Fruit fly (Drosophila melanogaster): ENCODE measurements around the gene CG15537.

Gene CG15537

dm6 chr3R:30453236-30453635 lies 9.8 kb upstream of the CG15537 start:
- TF ChIP-seq gl (tag; optimal IDR thresholded peaks at IDR 0.05) = no peak
- no peak for TF ChIP-seq CG4496 (GFP tag; IDR thresholded peaks at IDR 0.05)
- no peak for TF ChIP-seq EcR (GFP tag; optimal IDR thresholded peaks at IDR 0.05)
- no peak for TF ChIP-seq CG8301 (tag; optimal IDR thresholded peaks at IDR 0.05)
- TF ChIP-seq Pif1A (GFP tag; optimal IDR thresholded peaks at IDR 0.05) = no peak
- no peak for TF ChIP-seq rn (GFP tag; IDR thresholded peaks at IDR 0.05)
- TF ChIP-seq CG14655 (GFP tag; optimal IDR thresholded peaks at IDR 0.05) = no peak
- no peak for TF ChIP-seq D1 (tag; optimal IDR thresholded peaks at IDR 0.05)
- TF ChIP-seq fd96Ca (GFP tag; IDR thresholded peaks at IDR 0.05) = no peak
- TF ChIP-seq Snoo (tag; optimal IDR thresholded peaks at IDR 0.05) = no peak
- TF ChIP-seq CG13204 (GFP tag; optimal IDR thresholded peaks at IDR 0.05) = no peak
- TF ChIP-seq Pif1B (GFP tag; optimal IDR thresholded peaks at IDR 0.05) = no peak
- TF ChIP-seq CG9948 (tag; optimal IDR thresholded peaks at IDR 0.05) = no peak
- no peak for TF ChIP-seq CG8159 (tag; optimal IDR thresholded peaks at IDR 0.05)

- TF ChIP-seq EcR (GFP tag; optimal IDR thresholded peaks at IDR 0.05) (peak; percentile 27), Snoo (tag; optimal IDR thresholded peaks at IDR 0.05) (no peak)
Observed at dm6 chr3R:30450690-30451343, 7.4 kb upstream of the CG15537 start.

dm6 chr3R:30450224-30450623 lies 6.8 kb upstream of the CG15537 start:
- TF ChIP-seq CG12605 (GFP tag; IDR thresholded peaks at IDR 0.05) (peak; percentile 33; the same call in 1 of the 2 replicates), Ets98B (GFP tag; IDR thresholded peaks at IDR 0.05) (peak; percentile 39; the same call in 1 of the 2 replicates), D1 (tag; optimal IDR thresholded peaks at IDR 0.05) (no peak), CG8301 (tag; optimal IDR thresholded peaks at IDR 0.05) (no peak), CG32121 (GFP tag; IDR thresholded peaks at IDR 0.05) (no peak), CG13204 (GFP tag; optimal IDR thresholded peaks at IDR 0.05) (peak; percentile 37), CG17806 (tag; optimal IDR thresholded peaks at IDR 0.05) (peak; percentile 2), Pif1A (GFP tag; optimal IDR thresholded peaks at IDR 0.05) (peak; percentile 77), EcR (GFP tag; optimal IDR thresholded peaks at IDR 0.05) (no peak), rn (GFP tag; IDR thresholded peaks at IDR 0.05) (no peak), Pif1B (GFP tag; optimal IDR thresholded peaks at IDR 0.05) (peak; percentile 80), CG15710 (tag; optimal IDR thresholded peaks at IDR 0.05) (no peak), Snoo (tag; optimal IDR thresholded peaks at IDR 0.05) (peak; percentile 62), CG14655 (GFP tag; optimal IDR thresholded peaks at IDR 0.05) (no peak), CG9948 (tag; optimal IDR thresholded peaks at IDR 0.05) (no peak), fd96Ca (GFP tag; IDR thresholded peaks at IDR 0.05) (peak; percentile 32; the same call in 1 of the 3 replicates), CG8159 (tag; optimal IDR thresholded peaks at IDR 0.05) (no peak), CG10348 (GFP tag; IDR thresholded peaks at IDR 0.05) (no peak), gl (tag; optimal IDR thresholded peaks at IDR 0.05) (peak; percentile 31), CG4496 (GFP tag; IDR thresholded peaks at IDR 0.05) (peak; percentile 48; the same call in 1 of the 3 replicates), CG34367 (tag; optimal IDR thresholded peaks at IDR 0.05) (peak; percentile 16)

- TF ChIP-seq rn (GFP tag; IDR thresholded peaks at IDR 0.05) (no peak), EcR (GFP tag; optimal IDR thresholded peaks at IDR 0.05) (no peak), CG4496 (GFP tag; IDR thresholded peaks at IDR 0.05) (no peak), CG9948 (tag; optimal IDR thresholded peaks at IDR 0.05) (no peak), CG8159 (tag; optimal IDR thresholded peaks at IDR 0.05) (no peak)
Observed at dm6 chr3R:30449446-30449845, 6.0 kb upstream of the CG15537 start.

dm6 chr3R:30444946-30445345 lies 1.5 kb upstream of the CG15537 start, which contains the start of gene Osi23:
Gene Osi23 (minus strand): TSS chr3R:30445046.
- TF ChIP-seq CG15710 (tag; optimal IDR thresholded peaks at IDR 0.05) (no peak), EcR (GFP tag; optimal IDR thresholded peaks at IDR 0.05) (no peak), CG12605 (GFP tag; IDR thresholded peaks at IDR 0.05) (no peak), CG9948 (tag; optimal IDR thresholded peaks at IDR 0.05) (no peak), CG4496 (GFP tag; IDR thresholded peaks at IDR 0.05) (no peak)

- TF ChIP-seq fd96Ca (GFP tag; IDR thresholded peaks at IDR 0.05) (no peak), CG32121 (GFP tag; IDR thresholded peaks at IDR 0.05) (no peak), Pif1A (GFP tag; optimal IDR thresholded peaks at IDR 0.05) (no peak), Snoo (tag; optimal IDR thresholded peaks at IDR 0.05) (no peak), Ets98B (GFP tag; IDR thresholded peaks at IDR 0.05) (no peak), CG9948 (tag; optimal IDR thresholded peaks at IDR 0.05) (no peak), CG15710 (tag; optimal IDR thresholded peaks at IDR 0.05) (no peak), CG14655 (GFP tag; optimal IDR thresholded peaks at IDR 0.05) (no peak), rn (GFP tag; IDR thresholded peaks at IDR 0.05) (no peak), CG10348 (GFP tag; IDR thresholded peaks at IDR 0.05) (no peak), CG12605 (GFP tag; IDR thresholded peaks at IDR 0.05) (no peak), CG13204 (GFP tag; optimal IDR thresholded peaks at IDR 0.05) (no peak), gl (tag; optimal IDR thresholded peaks at IDR 0.05) (no peak), Pif1B (GFP tag; optimal IDR thresholded peaks at IDR 0.05) (no peak), EcR (GFP tag; optimal IDR thresholded peaks at IDR 0.05) (no peak), CG8159 (tag; optimal IDR thresholded peaks at IDR 0.05) (no peak), CG8301 (tag; optimal IDR thresholded peaks at IDR 0.05) (no peak), CG4496 (GFP tag; IDR thresholded peaks at IDR 0.05) (no peak)
Observed at dm6 chr3R:30431258-30432114, 11.9 kb downstream of the CG15537 start, which contains the start of gene CG15534. Gene CG15534 (plus strand): TSS chr3R:30432064.

Measured in whole organism, pupa.